Fruit fly (Drosophila melanogaster) whole organism, prepupa: ENCODE measurements around the gene IP3K2.

Experiments used
- Blimp-1 ChIP-seq: fragments of 200-800 bp; sonication (Bioruptor generic); optimal IDR thresholded peaks from 3 replicates; lab custom pipeline; 2017; ENCODE audit warnings: missing biosample characterization, missing genetic modification characterization, mild to moderate bottlenecking, moderate library complexity, missing genetic modification reagents
- CG10631 ChIP-seq: fragments of 200-800 bp; sonication (Bioruptor generic); optimal IDR thresholded peaks from 2 replicates; lab custom pipeline; 2016; ENCODE audit warnings: missing biosample characterization, missing genetic modification characterization
- CG11294 ChIP-seq: fragments of 200-800 bp; sonication (Bioruptor generic); IDR thresholded peaks from 2 replicates; pipeline ENCODE4 v1.3.6; 2022; ENCODE audit warnings: missing biosample characterization, missing genetic modification characterization
- CG11762 ChIP-seq: fragments of 200-800 bp; sonication (Bioruptor generic); optimal IDR thresholded peaks from 3 replicates; lab custom pipeline; 2016; ENCODE audit warnings: missing biosample characterization, missing genetic modification characterization; ENCODE audit not compliant: insufficient read depth
- CG11902 ChIP-seq: fragments of 200-800 bp; sonication (Bioruptor generic); optimal IDR thresholded peaks from 3 replicates; lab custom pipeline; 2016; ENCODE audit warnings: missing biosample characterization, missing genetic modification characterization
- CG3032 ChIP-seq: fragments of 200-800 bp; optimal IDR thresholded peaks from 2 replicates; lab custom pipeline; 2019; ENCODE audit warnings: missing biosample characterization, mild to moderate bottlenecking, missing genetic modification characterization, moderate library complexity
- CG31627 ChIP-seq: fragments of 200-800 bp; sonication (Bioruptor generic); optimal IDR thresholded peaks from 3 replicates; lab custom pipeline; 2016; ENCODE audit warnings: missing biosample characterization, missing genetic modification characterization
- CG32006 ChIP-seq: fragments of 200-800 bp; sonication (Bioruptor generic); optimal IDR thresholded peaks from 3 replicates; lab custom pipeline; 2017; ENCODE audit warnings: missing biosample characterization, mild to moderate bottlenecking, missing genetic modification characterization
- CG4318 ChIP-seq: fragments of 200-800 bp; sonication (Bioruptor generic); optimal IDR thresholded peaks from 3 replicates; lab custom pipeline; 2017; ENCODE audit warnings: missing biosample characterization, mild to moderate bottlenecking, missing genetic modification characterization
- CG6792 ChIP-seq: fragments of 200-800 bp; sonication (Bioruptor generic); optimal IDR thresholded peaks from 3 replicates; lab custom pipeline; 2016; ENCODE audit warnings: missing biosample characterization, missing genetic modification characterization
- CG6808 ChIP-seq: fragments of 200-800 bp; sonication (Bioruptor generic); optimal IDR thresholded peaks from 3 replicates; lab custom pipeline; 2017; ENCODE audit warnings: missing biosample characterization, missing genetic modification characterization, mild to moderate bottlenecking, moderate library complexity, missing genetic modification reagents
- CG8119 ChIP-seq: fragments of 200-800 bp; sonication (Bioruptor generic); IDR thresholded peaks from 3 replicates; pipeline ENCODE4 v1.3.6; 2022; ENCODE audit warnings: missing biosample characterization, missing genetic modification characterization
- CG8319 ChIP-seq: fragments of 200-800 bp; sonication (Bioruptor generic); optimal IDR thresholded peaks from 3 replicates; lab custom pipeline; 2016; ENCODE audit warnings: missing biosample characterization, missing genetic modification characterization
- CG8632 ChIP-seq: fragments of 200-800 bp; sonication (Bioruptor generic); optimal IDR thresholded peaks from 3 replicates; lab custom pipeline; 2016; ENCODE audit warnings: missing biosample characterization, missing genetic modification characterization
- Eip75B ChIP-seq: fragments of 200-800 bp; sonication (Bioruptor generic); optimal IDR thresholded peaks from 3 replicates; lab custom pipeline; 2016; ENCODE audit warnings: missing biosample characterization, missing genetic modification characterization
- Eip78C ChIP-seq: fragments of 200-800 bp; sonication (Bioruptor generic); peaks from one replicate; lab custom pipeline; 2016; ENCODE audit warnings: missing biosample characterization, missing genetic modification characterization
- Ets21C ChIP-seq: fragments of 200-800 bp; sonication (Bioruptor generic); optimal IDR thresholded peaks from 3 replicates; lab custom pipeline; 2016; ENCODE audit warnings: missing biosample characterization, missing genetic modification characterization
- Ets96B ChIP-seq: fragments of 200-800 bp; optimal IDR thresholded peaks from 2 replicates; lab custom pipeline; 2019; ENCODE audit warnings: missing biosample characterization, mild to moderate bottlenecking, missing genetic modification characterization, moderate library complexity
- Gug ChIP-seq: fragments of 200-800 bp; sonication (Bioruptor generic); IDR thresholded peaks from 2 replicates; pipeline ENCODE4 v1.3.6; 2022; ENCODE audit warnings: missing biosample characterization, missing genetic modification characterization
- Hr38 ChIP-seq: sonication (Bioruptor generic); optimal IDR thresholded peaks from 2 replicates; lab custom pipeline; 2016; ENCODE audit warnings: missing biosample characterization, missing genetic modification characterization
- Hr39 ChIP-seq: fragments of 200-800 bp; sonication (Bioruptor generic); optimal IDR thresholded peaks from 2 replicates; lab custom pipeline; 2016; ENCODE audit warnings: missing biosample characterization, missing genetic modification characterization
- Lpt ChIP-seq: fragments of 200-800 bp; sonication (Bioruptor generic); optimal IDR thresholded peaks from 3 replicates; lab custom pipeline; 2016; ENCODE audit warnings: missing biosample characterization, missing genetic modification characterization
- Met ChIP-seq: fragments of 200-800 bp; sonication (Bioruptor generic); optimal IDR thresholded peaks from 3 replicates; lab custom pipeline; 2016; ENCODE audit warnings: missing biosample characterization, missing genetic modification characterization
- OdsH ChIP-seq: fragments of 200-800 bp; sonication (Bioruptor generic); optimal IDR thresholded peaks from 3 replicates; lab custom pipeline; 2016; ENCODE audit warnings: missing biosample characterization, missing genetic modification characterization
- Smox ChIP-seq: fragments of 200-800 bp; sonication (Bioruptor generic); optimal IDR thresholded peaks from 3 replicates; lab custom pipeline; 2016; ENCODE audit warnings: missing biosample characterization, missing genetic modification characterization
- Sox15 ChIP-seq: fragments of 200-800 bp; sonication (Bioruptor generic); optimal IDR thresholded peaks from 3 replicates; lab custom pipeline; 2016; ENCODE audit warnings: missing biosample characterization, missing genetic modification characterization
- achi ChIP-seq: fragments of 200-800 bp; sonication (Bioruptor generic); optimal IDR thresholded peaks from 3 replicates; lab custom pipeline; 2016; ENCODE audit warnings: missing biosample characterization, missing genetic modification characterization
- cyc ChIP-seq: fragments of 200-800 bp; sonication (Bioruptor generic); optimal IDR thresholded peaks from 3 replicates; lab custom pipeline; 2016; ENCODE audit warnings: missing biosample characterization, missing genetic modification characterization
- dac ChIP-seq: fragments of 200-800 bp; sonication (Bioruptor generic); optimal IDR thresholded peaks from 2 replicates; lab custom pipeline; 2017; ENCODE audit warnings: missing biosample characterization, mild to moderate bottlenecking, missing genetic modification characterization
- dsx ChIP-seq: fragments of 200-800 bp; optimal IDR thresholded peaks from 3 replicates; lab custom pipeline; 2019; ENCODE audit warnings: missing biosample characterization, mild to moderate bottlenecking, missing genetic modification characterization, moderate library complexity; ENCODE audit not compliant: poor library complexity, severe bottlenecking
- fd85E ChIP-seq: fragments of 200-800 bp; sonication (Bioruptor generic); optimal IDR thresholded peaks from 3 replicates; lab custom pipeline; 2016; ENCODE audit warnings: missing biosample characterization, missing genetic modification characterization
- net ChIP-seq: fragments of 200-800 bp; sonication (Bioruptor generic); optimal IDR thresholded peaks from 3 replicates; lab custom pipeline; 2016; ENCODE audit warnings: missing biosample characterization, missing genetic modification characterization
- pdm3 ChIP-seq: fragments of 200-800 bp; sonication (Bioruptor generic); optimal IDR thresholded peaks from 3 replicates; lab custom pipeline; 2016; ENCODE audit warnings: missing biosample characterization, missing genetic modification characterization
- svp ChIP-seq: fragments of 200-800 bp; sonication (Bioruptor generic); peaks from one replicate; lab custom pipeline; 2016; ENCODE audit warnings: missing biosample characterization, missing genetic modification characterization
- topi ChIP-seq: fragments of 200-800 bp; sonication (Bioruptor generic); optimal IDR thresholded peaks from 3 replicates; lab custom pipeline; 2016; ENCODE audit warnings: missing biosample characterization, missing genetic modification characterization

IP3K2 gene

DNA sequence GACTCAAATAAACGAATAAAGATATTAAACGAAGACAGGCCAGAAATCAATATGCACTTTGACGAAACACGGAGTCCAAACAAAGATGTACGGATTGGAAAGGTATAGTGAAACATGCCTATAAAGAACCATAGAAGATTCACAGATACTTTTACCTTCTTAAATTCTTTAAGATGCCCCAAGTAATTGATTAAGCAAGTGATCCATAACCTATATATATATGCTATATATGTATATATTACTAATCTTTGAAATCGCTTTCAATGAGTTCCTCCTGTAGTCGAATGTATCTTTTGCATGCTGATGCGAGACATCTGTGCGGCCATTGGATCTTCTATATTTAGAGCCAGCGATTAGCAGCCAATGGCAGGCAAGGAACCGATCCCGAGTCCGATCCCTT lies 64.7 kb downstream of the IP3K2 start, which contains the start of gene dmrt11E (continued):
- TF ChIP-seq CG8119 (GFP tag; lab: Robert Waterston, UW) = 0 out of 3 replicates have a peak, but pooled peaks have one; percentile 33
- TF ChIP-seq Ets21C (GFP tag; lab: Kevin White, UChicago) = no peak
- no peak for TF ChIP-seq Eip75B (GFP tag; lab: Kevin White, UChicago)
- TF ChIP-seq topi = no peak
- no peak for TF ChIP-seq CG11902 (GFP tag; lab: Kevin White, UChicago)
- no peak for TF ChIP-seq fd85E (GFP tag; lab: Kevin White, UChicago)
- peak; percentile 33 for TF ChIP-seq OdsH
- TF ChIP-seq CG8319 (GFP tag; lab: Kevin White, UChicago) = no peak
- TF ChIP-seq CG11762 (GFP tag; lab: Kevin White, UChicago) = no peak
- TF ChIP-seq CG31627 (GFP tag; lab: Kevin White, UChicago) = no peak
- TF ChIP-seq dac = no peak
- peak; percentile 64 for TF ChIP-seq dsx (GFP tag; lab: Kevin White, UChicago)
- TF ChIP-seq pdm3 = peak; percentile 22
- no peak for TF ChIP-seq Smox (GFP tag; lab: Kevin White, UChicago)
- TF ChIP-seq cyc (GFP tag; lab: Kevin White, UChicago) = no peak
- no peak for TF ChIP-seq Hr38 (GFP tag; lab: Kevin White, UChicago)
- no peak for TF ChIP-seq CG11294
- peak; percentile 60 for TF ChIP-seq Ets96B (tag; lab: Kevin White, UChicago)
- peak; percentile 42 for TF ChIP-seq CG6808 (GFP tag; lab: Kevin White, UChicago)
- TF ChIP-seq Eip78C = peak; percentile 70
- TF ChIP-seq net (GFP tag; lab: Kevin White, UChicago) = no peak
- TF ChIP-seq CG3032 (tag; lab: Kevin White, UChicago) = peak; percentile 55

dm6 chrX:13369438-13369837 lies 66.0 kb downstream of the IP3K2 start:
- TF ChIP-seq Hr39 (GFP tag; lab: Kevin White, UChicago) (no peak), CG32006 (GFP tag; lab: Kevin White, UChicago) (no peak), Blimp-1 (GFP tag; lab: Kevin White, UChicago) (no peak), CG8632 (GFP tag; lab: Kevin White, UChicago) (no peak), dac (no peak), Gug (GFP tag; lab: Robert Waterston, UW) (no peak), Hr38 (GFP tag; lab: Kevin White, UChicago) (no peak), CG10631 (no peak), Met (GFP tag; lab: Kevin White, UChicago) (no peak), Sox15 (no peak), CG11762 (GFP tag; lab: Kevin White, UChicago) (no peak), CG31627 (GFP tag; lab: Kevin White, UChicago) (no peak), Ets96B (tag; lab: Kevin White, UChicago) (no peak)

- no peak for TF ChIP-seq CG6792 (GFP tag; lab: Kevin White, UChicago)
- no peak for TF ChIP-seq CG31627 (GFP tag; lab: Kevin White, UChicago)
- TF ChIP-seq CG8119 (GFP tag; lab: Robert Waterston, UW) = no peak
- no peak for TF ChIP-seq achi (GFP tag; lab: Kevin White, UChicago)
- no peak for TF ChIP-seq Hr38 (GFP tag; lab: Kevin White, UChicago)
- TF ChIP-seq Ets96B (tag; lab: Kevin White, UChicago) = no peak
- no peak for TF ChIP-seq OdsH
- no peak for TF ChIP-seq CG10631
- TF ChIP-seq Lpt (GFP tag; lab: Kevin White, UChicago) = no peak
- no peak for TF ChIP-seq svp (GFP tag; lab: Kevin White, UChicago)
- TF ChIP-seq CG4318 = no peak
- TF ChIP-seq CG11294 = no peak
- TF ChIP-seq Hr39 (GFP tag; lab: Kevin White, UChicago) = no peak
- no peak for TF ChIP-seq cyc (GFP tag; lab: Kevin White, UChicago)
These were observed 66.9 kb downstream of the IP3K2 start, which contains the start of gene CG1640 for dm6 chrX:13370306-13370705. TSS of gene CG1640 (plus strand) at chrX:13370606.
